Worm (Caenorhabditis elegans): ENCODE measurements around the gene srh-223.

ce11 chrIV:4027106-4027888, 45.6 kb downstream of the srh-223 start:
- TF ChIP-seq snpc-4 (GFP tag; optimal IDR thresholded peaks at IDR 0.05): no peak
- no peak for TF ChIP-seq snpc-4 (tag; optimal IDR thresholded peaks at IDR 0.05)
- no peak for TF ChIP-seq D2030.7 (GFP tag; IDR thresholded peaks at IDR 0.05)
- no peak for TF ChIP-seq madf-3 (GFP tag; IDR thresholded peaks at IDR 0.05)
- TF ChIP-seq snpc-1.1 (tag; optimal IDR thresholded peaks at IDR 0.05; ENCODE audit: insufficient read depth): no peak
- TF ChIP-seq ama-1 (optimal IDR thresholded peaks at IDR 0.05): no peak
- no peak for TF ChIP-seq ama-1 (GFP tag; optimal IDR thresholded peaks at IDR 0.05)
- no peak for TF ChIP-seq mes-4 (tag; optimal IDR thresholded peaks at IDR 0.05)
- TF ChIP-seq sea-2 (GFP tag; IDR thresholded peaks at IDR 0.05): no peak
- no peak for TF ChIP-seq lin-40 (tag; optimal IDR thresholded peaks at IDR 0.05)
- TF ChIP-seq B0336.3 (GFP tag; IDR thresholded peaks at IDR 0.05): no peak
- TF ChIP-seq F49E8.2 (tag; optimal IDR thresholded peaks at IDR 0.05; ENCODE audit: insufficient read depth): no peak
- no peak for TF ChIP-seq madf-6 (GFP tag; IDR thresholded peaks at IDR 0.05)
- TF ChIP-seq pha-4 (tag; optimal IDR thresholded peaks at IDR 0.05): no peak
